Worm (Caenorhabditis elegans): ENCODE results near the gene Y60A3A.8.

Y60A3A.8 gene

ce11 chrV:19981832-19982462 lies 32.2 kb downstream of the Y60A3A.8 start, which contains the start of gene Y60A3A.24:
Gene Y60A3A.24 (minus strand): TSS chrV:19981882.
- TF ChIP-seq F13H6.1 (tag; optimal IDR thresholded peaks at IDR 0.05) (no peak), unc-86 (tag; optimal IDR thresholded peaks at IDR 0.05) (no peak), ztf-16 (tag; optimal IDR thresholded peaks at IDR 0.05) (no peak), elt-2 (tag; optimal IDR thresholded peaks at IDR 0.05) (peak; percentile 70)

- TF ChIP-seq ceh-9 (tag; optimal IDR thresholded peaks at IDR 0.05) (no peak), Y22D7AL.16 (tag; optimal IDR thresholded peaks at IDR 0.05) (no peak), ceh-24 (tag; optimal IDR thresholded peaks at IDR 0.05) (no peak), ceh-45 (GFP tag; IDR thresholded peaks at IDR 0.05) (no peak), pat-9 (tag; optimal IDR thresholded peaks at IDR 0.05) (no peak), F13H6.1 (tag; optimal IDR thresholded peaks at IDR 0.05) (no peak), ceh-18 (tag; optimal IDR thresholded peaks at IDR 0.05) (no peak), pag-3 (tag; optimal IDR thresholded peaks at IDR 0.05; ENCODE audit: borderline replicate concordance) (no peak), unc-55 (GFP tag; optimal IDR thresholded peaks at IDR 0.05) (no peak), hlh-15 (tag; optimal IDR thresholded peaks at IDR 0.05) (no peak), pha-4 (tag; optimal IDR thresholded peaks at IDR 0.05) (no peak), eyg-1 (tag; optimal IDR thresholded peaks at IDR 0.05) (no peak), hlh-6 (tag; optimal IDR thresholded peaks at IDR 0.05) (no peak), ceh-30 (tag; optimal IDR thresholded peaks at IDR 0.05) (no peak), tbx-7 (tag; optimal IDR thresholded peaks at IDR 0.05) (no peak), K09A11.1 (tag; optimal IDR thresholded peaks at IDR 0.05; ENCODE audit: insufficient read depth) (no peak), nhr-232 (tag; optimal IDR thresholded peaks at IDR 0.05) (no peak)
Measured at ce11 chrV:19986213-19986612, 36.4 kb downstream of the Y60A3A.8 start, which contains the start of gene clec-260. Gene clec-260 (minus strand): TSS chrV:19986313.

ce11 chrV:19986788-19987187 lies 37.0 kb downstream of the Y60A3A.8 start:
- TF ChIP-seq nfya-1 (tag; optimal IDR thresholded peaks at IDR 0.05): no peak
- no peak for TF ChIP-seq hlh-15 (tag; optimal IDR thresholded peaks at IDR 0.05)
- no peak for TF ChIP-seq tbx-2 (tag; optimal IDR thresholded peaks at IDR 0.05)
- TF ChIP-seq sox-2 (GFP tag; IDR thresholded peaks at IDR 0.05): no peak
- TF ChIP-seq ets-4 (tag; optimal IDR thresholded peaks at IDR 0.05): no peak
- TF ChIP-seq sox-4 (tag; optimal IDR thresholded peaks at IDR 0.05): no peak
- TF ChIP-seq zip-5 (tag; optimal IDR thresholded peaks at IDR 0.05): no peak
- TF ChIP-seq ref-2 (tag; optimal IDR thresholded peaks at IDR 0.05): no peak
- no peak for TF ChIP-seq dve-1 (tag; optimal IDR thresholded peaks at IDR 0.05)
- TF ChIP-seq ceh-24 (tag; optimal IDR thresholded peaks at IDR 0.05): no peak
- TF ChIP-seq hlh-13 (GFP tag; optimal IDR thresholded peaks at IDR 0.05): no peak
- TF ChIP-seq ceh-14 (tag; optimal IDR thresholded peaks at IDR 0.05): no peak
- TF ChIP-seq ceh-22 (tag; optimal IDR thresholded peaks at IDR 0.05): no peak
- TF ChIP-seq ceh-6 (GFP tag; optimal IDR thresholded peaks at IDR 0.05): no peak
- TF ChIP-seq T23F11.4 (GFP tag; optimal IDR thresholded peaks at IDR 0.05): no peak

- TF ChIP-seq ttx-3 (tag; optimal IDR thresholded peaks at IDR 0.05) (no peak), pqm-1 (tag; optimal IDR thresholded peaks at IDR 0.05) (no peak), lim-6 (tag; optimal IDR thresholded peaks at IDR 0.05) (no peak), lin-11 (tag; optimal IDR thresholded peaks at IDR 0.05) (no peak), eyg-1 (tag; optimal IDR thresholded peaks at IDR 0.05) (no peak), pha-2 (tag; optimal IDR thresholded peaks at IDR 0.05) (no peak), ceh-34 (tag; optimal IDR thresholded peaks at IDR 0.05) (no peak), madf-2 (tag; optimal IDR thresholded peaks at IDR 0.05) (no peak), odd-2 (tag; optimal IDR thresholded peaks at IDR 0.05) (no peak), sox-2 (GFP tag; IDR thresholded peaks at IDR 0.05) (no peak), mec-3 (tag; optimal IDR thresholded peaks at IDR 0.05; ENCODE audit: borderline replicate concordance) (no peak)
Measured at ce11 chrV:19987684-19988083, 37.9 kb downstream of the Y60A3A.8 start, which contains the start of gene sri-67. Gene sri-67 (plus strand): TSS chrV:19987984.

Measured in whole organism, late embryonic.